Worm (Caenorhabditis elegans) whole organism, L4/young adult: ENCODE results near the gene prp-21.
A peak's percentile ranks its signal among the peaks of the same experiment; 100 is the strongest.

Experiments
- W03F9.2 ChIP-seq: fragments of 150-350 bp; optimal IDR thresholded peaks from 2 replicates; lab custom pipeline; 2014; ENCODE audit warnings: missing biosample characterization, missing genetic modification characterization
- dao-5 ChIP-seq: sonication (generic microtip); optimal IDR thresholded peaks from 2 replicates; lab custom pipeline; 2016; ENCODE audit warnings: missing genotype, missing genetic modification characterization, moderate library complexity, missing compliant biosample characterization
- him-1 ChIP-seq: sonication (generic microtip); optimal IDR thresholded peaks from 2 replicates; lab custom pipeline; 2016; ENCODE audit warnings: missing genotype, missing genetic modification reagents, missing genetic modification characterization, missing compliant biosample characterization

DNA sequence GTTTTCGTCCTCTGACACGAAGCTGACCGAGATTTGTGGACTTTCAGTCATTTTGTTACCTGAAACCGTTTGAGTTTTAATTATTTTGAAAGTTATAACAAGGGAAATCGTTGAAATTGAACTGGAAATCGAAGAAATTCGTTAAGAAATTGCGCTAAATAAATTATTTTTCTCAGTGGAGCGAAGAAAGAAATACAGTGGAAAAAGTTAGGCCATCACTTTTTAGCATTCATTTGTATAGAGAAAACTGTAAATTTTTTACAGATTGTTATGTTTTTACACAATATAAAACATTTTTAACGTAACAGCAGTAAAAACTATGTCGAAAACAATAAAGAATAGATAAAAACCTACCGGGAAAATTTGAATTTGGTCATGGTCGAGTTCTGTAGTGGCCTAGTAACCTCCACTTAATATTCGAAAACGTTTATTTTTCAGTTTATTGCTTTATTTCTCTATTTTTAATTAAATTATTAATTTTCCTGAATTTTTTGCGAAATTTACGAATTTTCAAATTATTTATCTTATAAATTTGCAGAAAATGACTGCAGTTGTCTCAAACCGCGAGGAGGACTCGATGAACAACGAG is at the start of gene prp-21, which contains the start of gene gldi-1:
- TF ChIP-seq dao-5 (tag; lab: Kevin White, UChicago) (no peak), W03F9.2 (tag; lab: Kevin White, UChicago) (peak; percentile 83), him-1 (tag; lab: Kevin White, UChicago) (no peak)
